Worm (Caenorhabditis elegans) whole organism, L1 larva: ENCODE data around the gene C03C10.7.

ENCODE experiments used
- C34B4.2 ChIP-seq: sonication (generic microtip); optimal IDR thresholded peaks from 2 replicates; lab custom pipeline; 2017; ENCODE audit warnings: mild to moderate bottlenecking, missing genetic modification characterization, missing compliant biosample characterization
- ceh-63 ChIP-seq: fragments of 200-800 bp; sonication (Bioruptor generic); optimal IDR thresholded peaks from 2 replicates; lab custom pipeline; 2018; ENCODE audit warnings: mild to moderate bottlenecking, missing genetic modification characterization, missing compliant biosample characterization
- dpl-1 ChIP-seq, 3 experiments: fragments of 150-350 bp in 2 of 3; sonication (generic microtip) in 1 of 3; optimal IDR thresholded peaks; 2 replicates each; lab custom pipeline; 2014 to 2017; ENCODE audit warnings: missing biosample characterization in 3 of 3, missing genetic modification characterization in 3 of 3, missing genetic modification reagents in 3 of 3
- efl-1 ChIP-seq, 4 experiments: fragments of 150-350 bp; optimal IDR thresholded peaks in 3 of 4; peaks in 1 of 4; 1 replicate in 1 of 4; 2 replicates in 3 of 4; lab custom pipeline; 2014; ENCODE audit warnings: missing biosample characterization in 2 of 4, missing genetic modification characterization in 2 of 4, missing genetic modification reagents in 2 of 4
- fkh-8 ChIP-seq: sonication (generic microtip); optimal IDR thresholded peaks from 2 replicates; lab custom pipeline; 2016; ENCODE audit warnings: mild to moderate bottlenecking, missing genetic modification characterization, missing compliant biosample characterization
- grh-1 ChIP-seq: fragments of 200-800 bp; sonication (Bioruptor generic); IDR thresholded peaks from 2 replicates; pipeline ENCODE4 v1.3.6; 2022; ENCODE audit warnings: missing genetic modification reagents, missing genetic modification characterization, missing compliant biosample characterization
- lin-14 ChIP-seq: fragments of 200-800 bp; sonication (Bioruptor generic); optimal IDR thresholded peaks from 2 replicates; lab custom pipeline; 2018; ENCODE audit warnings: mild to moderate bottlenecking, missing genetic modification characterization, moderate library complexity, missing compliant biosample characterization
- lin-15B ChIP-seq: fragments of 150-350 bp; sonication (generic microtip); optimal IDR thresholded peaks from 3 replicates; lab custom pipeline; 2014; ENCODE audit warnings: missing biosample characterization, missing genetic modification characterization
- lin-35 ChIP-seq, 2 experiments: fragments of 150-350 bp; optimal IDR thresholded peaks; 2 replicates each; lab custom pipeline; 2014; ENCODE audit warnings: missing biosample characterization in 2 of 2, missing genetic modification characterization in 2 of 2, missing genetic modification reagents in 2 of 2
- lin-39 ChIP-seq: fragments of 150-350 bp; optimal IDR thresholded peaks from 2 replicates; lab custom pipeline; 2014; ENCODE audit warnings: missing biosample characterization, missing genetic modification reagents, missing genetic modification characterization
- lir-3 ChIP-seq: sonication (generic microtip); optimal IDR thresholded peaks from 2 replicates; lab custom pipeline; 2016; ENCODE audit warnings: mild to moderate bottlenecking, missing genetic modification characterization, moderate library complexity, missing compliant biosample characterization; ENCODE audit not compliant: poor library complexity
- lsy-2 ChIP-seq, 2 experiments: fragments of 150-350 bp; optimal IDR thresholded peaks; 2 replicates each; lab custom pipeline; 2014; ENCODE audit warnings: missing biosample characterization in 2 of 2, missing genetic modification characterization in 2 of 2
- nhr-11 ChIP-seq: fragments of 150-350 bp; optimal IDR thresholded peaks from 2 replicates; lab custom pipeline; 2014; ENCODE audit warnings: missing biosample characterization, missing genetic modification characterization
- nhr-19 ChIP-seq: fragments of 200-800 bp; sonication (Bioruptor generic); conservative IDR thresholded peaks from 2 replicates; pipeline ENCODE4 v1.3.6; 2022; ENCODE audit warnings: missing genetic modification characterization, missing compliant biosample characterization
- nhr-84 ChIP-seq: sonication (generic microtip); optimal IDR thresholded peaks from 2 replicates; lab custom pipeline; 2017; ENCODE audit warnings: missing biosample characterization, missing genetic modification characterization
- pag-3 ChIP-seq: sonication (generic microtip); optimal IDR thresholded peaks from 2 replicates; lab custom pipeline; 2017; ENCODE audit warnings: missing genetic modification characterization, mild to moderate bottlenecking, missing compliant biosample characterization, antibody characterized with exemption, borderline replicate concordance; ENCODE audit not compliant: insufficient read depth
- snu-23 ChIP-seq: sonication (generic microtip); optimal IDR thresholded peaks from 2 replicates; lab custom pipeline; 2016; ENCODE audit warnings: missing genetic modification characterization, missing compliant biosample characterization
- sox-4 ChIP-seq: sonication (generic microtip); optimal IDR thresholded peaks from 2 replicates; lab custom pipeline; 2016; ENCODE audit warnings: missing genetic modification characterization, missing compliant biosample characterization
- ztf-11 ChIP-seq, 2 experiments: sonication (generic microtip); optimal IDR thresholded peaks; 2 replicates each; lab custom pipeline; 2016 to 2017; ENCODE audit warnings: missing genetic modification characterization in 2 of 2, missing biosample characterization in 1 of 2, missing compliant biosample characterization in 1 of 2

Gene C03C10.7

ce11 chrIII:4134059-4134458 is 38.2 kb downstream of the C03C10.7 start:
- no peak for TF ChIP-seq snu-23 (GFP tag; lab: Kevin White, UChicago)
- TF ChIP-seq lin-39 (tag; lab: Kevin White, UChicago): no peak
- TF ChIP-seq nhr-11 (tag; lab: Kevin White, UChicago): no peak
- no peak for TF ChIP-seq lin-14 (GFP tag; lab: Kevin White, UChicago)
- TF ChIP-seq dpl-1 (GFP tag; optimal IDR thresholded peaks at IDR 0.05; lab: Kevin White, UChicago): no peak
- TF ChIP-seq C34B4.2: no peak
- TF ChIP-seq ceh-63 (GFP tag; lab: Kevin White, UChicago): no peak
- TF ChIP-seq lin-15B: no peak
- no peak for TF ChIP-seq nhr-19 (GFP tag; lab: Robert Waterston, UW)

- TF ChIP-seq lin-35 (GFP tag; optimal IDR thresholded peaks at IDR 0.05; lab: Kevin White, UChicago) (no peak), sox-4 (no peak), lir-3 (tag; lab: Kevin White, UChicago) (no peak), nhr-84 (no peak), grh-1 (GFP tag; lab: Robert Waterston, UW) (no peak), ztf-11 (tag; optimal IDR thresholded peaks at IDR 0.05; lab: Kevin White, UChicago) (no peak), lsy-2 (tag; optimal IDR thresholded peaks at IDR 0.05; lab: Kevin White, UChicago) (no peak), pag-3 (tag; lab: Kevin White, UChicago) (no peak)
- TF ChIP-seq, all 84 proteins: peak for 0
These were observed 41.3 kb downstream of the C03C10.7 start for ce11 chrIII:4137180-4137579.

ce11 chrIII:4143170-4143569 is 47.3 kb downstream of the C03C10.7 start:
- TF ChIP-seq fkh-8 (tag; lab: Kevin White, UChicago) (no peak), efl-1 (optimal IDR thresholded peaks at IDR 0.05; lab: Kevin White, UChicago) (no peak), efl-1 (GFP tag; optimal IDR thresholded peaks at IDR 0.05 in 1 of 2; lab: Kevin White, UChicago) (peak in 1 of 2 experiments; percentile 15)
